Fruit fly (Drosophila melanogaster): ENCODE measurements around the gene CG32199.

dm6 chr3L:18607162-18607561 is 4.5 kb upstream of the CG32199 start, which contains the start of gene CG18231:
- TF ChIP-seq shn (GFP tag; optimal IDR thresholded peaks at IDR 0.05) (no peak), exex (tag; optimal IDR thresholded peaks at IDR 0.05) (no peak)

All from whole organism, embryonic.